Worm (Caenorhabditis elegans) whole organism, L4/young adult: ENCODE data around the gene str-250.

Experiments used
- dao-5 ChIP-seq: sonication (generic microtip); optimal IDR thresholded peaks from 2 replicates; lab custom pipeline; 2016; ENCODE audit warnings: missing genotype, missing genetic modification characterization, moderate library complexity, missing compliant biosample characterization
- him-1 ChIP-seq: sonication (generic microtip); optimal IDR thresholded peaks from 2 replicates; lab custom pipeline; 2016; ENCODE audit warnings: missing genotype, missing genetic modification reagents, missing genetic modification characterization, missing compliant biosample characterization

ce11 chrV:13880163-13880562, 38.3 kb upstream of the str-250 start:
- TF ChIP-seq dao-5 (tag; lab: Kevin White, UChicago) (no peak), him-1 (no peak)
